Worm (Caenorhabditis elegans) whole organism, midembryonic: ENCODE measurements around the gene sms-1.

Experiments
- T22C8.4 ChIP-seq: fragments of 200-800 bp; sonication (Bioruptor generic); IDR thresholded peaks from 2 replicates; pipeline ENCODE4 v1.3.6; 2022; ENCODE audit warnings: missing genetic modification characterization, missing compliant biosample characterization
- cog-1 ChIP-seq: sonication (generic microtip); optimal IDR thresholded peaks from 2 replicates; lab custom pipeline; 2016; ENCODE audit warnings: missing genetic modification characterization, missing compliant biosample characterization
- flt-1 ChIP-seq: fragments of 200-800 bp; sonication (Bioruptor generic); IDR thresholded peaks from 2 replicates; pipeline ENCODE4 v1.3.6; 2022; ENCODE audit warnings: missing genetic modification characterization, missing compliant biosample characterization
- klf-2 ChIP-seq: fragments of 200-800 bp; sonication (Bioruptor generic); conservative IDR thresholded peaks from 2 replicates; pipeline ENCODE4 v1.3.6; 2022; ENCODE audit warnings: missing genetic modification reagents, missing genetic modification characterization, missing compliant biosample characterization
- med-1 ChIP-seq: sonication (generic microtip); optimal IDR thresholded peaks from 2 replicates; lab custom pipeline; 2017; ENCODE audit warnings: missing genetic modification characterization, mild to moderate bottlenecking, missing compliant biosample characterization, antibody characterized with exemption, missing genetic modification reagents; ENCODE audit not compliant: insufficient read depth
- ref-1 ChIP-seq: fragments of 200-800 bp; sonication (Bioruptor generic); conservative IDR thresholded peaks from 2 replicates; pipeline ENCODE4 v1.3.6; 2022; ENCODE audit warnings: missing genetic modification reagents, missing genetic modification characterization, missing compliant biosample characterization
- tab-1 ChIP-seq: fragments of 200-800 bp; sonication (Bioruptor generic); IDR thresholded peaks from 2 replicates; pipeline ENCODE4 v1.3.6; 2022; ENCODE audit warnings: missing genetic modification characterization, missing compliant biosample characterization
- ztf-23 ChIP-seq: fragments of 200-800 bp; sonication (Bioruptor generic); IDR thresholded peaks from 2 replicates; pipeline ENCODE4 v1.3.6; 2022; ENCODE audit warnings: missing genetic modification reagents, missing genetic modification characterization, missing compliant biosample characterization
- ztf-29 ChIP-seq: fragments of 200-800 bp; sonication (Bioruptor generic); IDR thresholded peaks from 2 replicates; pipeline ENCODE4 v1.3.6; 2022; ENCODE audit warnings: missing genetic modification reagents, missing genetic modification characterization, missing compliant biosample characterization

Gene sms-1

DNA sequence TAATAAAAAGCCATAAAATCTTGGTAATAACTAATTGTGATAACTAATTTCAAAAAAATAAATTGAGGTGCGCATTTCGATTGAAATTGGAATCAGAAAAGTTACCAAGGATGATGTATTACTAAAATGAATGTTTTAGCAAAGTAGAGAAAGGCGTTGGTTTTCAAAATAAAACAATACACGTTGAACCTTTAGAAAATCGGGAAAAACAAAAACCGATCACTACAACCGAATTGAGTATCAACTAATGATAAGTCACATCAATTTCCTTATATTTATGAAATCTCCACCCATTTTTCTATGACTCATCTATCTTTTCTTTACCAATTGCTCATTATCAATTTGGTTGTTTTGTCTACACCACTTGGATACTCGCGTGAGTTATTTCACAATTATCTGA is 2.4 kb upstream of the sms-1 start, which contains the start of gene H21P03.10:
Gene H21P03.10, plus strand, starts transcription at position 301 of the 400 bp plus-strand sequence.
- TF ChIP-seq med-1 (GFP tag; lab: Kevin White, UChicago), result no peak
- TF ChIP-seq ref-1, result no peak
- no peak for TF ChIP-seq tab-1 (GFP tag; lab: Robert Waterston, UW)
- TF ChIP-seq flt-1 (GFP tag; lab: Robert Waterston, UW), result no peak
- no peak for TF ChIP-seq ztf-29 (GFP tag; lab: Robert Waterston, UW)
- TF ChIP-seq T22C8.4 (GFP tag; lab: Robert Waterston, UW), result no peak
- TF ChIP-seq cog-1 (tag; lab: Kevin White, UChicago), result no peak
- no peak for TF ChIP-seq ztf-23 (GFP tag; lab: Robert Waterston, UW)
- TF ChIP-seq klf-2 (GFP tag; lab: Robert Waterston, UW), result no peak

- TF ChIP-seq flt-1 (GFP tag; lab: Robert Waterston, UW) (peak; percentile 82), ztf-29 (GFP tag; lab: Robert Waterston, UW) (peak; percentile 55; the same call in 1 of the 2 replicates), ref-1 (0 out of 2 replicates have a peak, but pooled peaks have one; percentile 18), tab-1 (GFP tag; lab: Robert Waterston, UW) (peak; percentile 56; the same call in 1 of the 2 replicates)
Measured at ce11 chrIV:11497312-11497711, 662 bp downstream of the sms-1 start.

ce11 chrIV:11494924-11495323 is 3.0 kb downstream of the sms-1 start:
- TF ChIP-seq med-1 (GFP tag; lab: Kevin White, UChicago) (no peak), ztf-23 (GFP tag; lab: Robert Waterston, UW) (0 out of 2 replicates have a peak, but pooled peaks have one; percentile 15)

DNA sequence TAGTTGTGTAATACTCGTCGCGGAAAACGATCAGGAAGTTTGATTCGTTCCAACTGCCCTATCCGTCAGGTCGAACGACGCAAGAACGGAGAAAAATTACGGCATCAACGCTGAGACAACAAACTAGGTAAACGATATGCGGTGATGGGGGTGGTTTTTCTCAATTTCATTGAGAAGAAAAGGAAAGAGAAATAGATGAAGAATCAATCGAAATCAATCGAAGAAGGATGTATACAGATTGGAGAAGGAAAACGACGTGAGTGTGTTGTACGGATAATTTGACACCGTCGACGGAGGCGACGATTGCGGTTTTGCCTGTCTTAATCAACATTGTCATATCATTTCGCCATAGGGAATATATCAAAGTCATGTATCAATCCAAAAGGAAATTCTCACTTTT is 4.1 kb downstream of the sms-1 start:
- TF ChIP-seq med-1 (GFP tag; lab: Kevin White, UChicago) (no peak), ztf-23 (GFP tag; lab: Robert Waterston, UW) (no peak), ref-1 (no peak), cog-1 (tag; lab: Kevin White, UChicago) (no peak), klf-2 (GFP tag; lab: Robert Waterston, UW) (no peak), ztf-29 (GFP tag; lab: Robert Waterston, UW) (no peak), T22C8.4 (GFP tag; lab: Robert Waterston, UW) (no peak), tab-1 (GFP tag; lab: Robert Waterston, UW) (no peak), flt-1 (GFP tag; lab: Robert Waterston, UW) (no peak)

DNA sequence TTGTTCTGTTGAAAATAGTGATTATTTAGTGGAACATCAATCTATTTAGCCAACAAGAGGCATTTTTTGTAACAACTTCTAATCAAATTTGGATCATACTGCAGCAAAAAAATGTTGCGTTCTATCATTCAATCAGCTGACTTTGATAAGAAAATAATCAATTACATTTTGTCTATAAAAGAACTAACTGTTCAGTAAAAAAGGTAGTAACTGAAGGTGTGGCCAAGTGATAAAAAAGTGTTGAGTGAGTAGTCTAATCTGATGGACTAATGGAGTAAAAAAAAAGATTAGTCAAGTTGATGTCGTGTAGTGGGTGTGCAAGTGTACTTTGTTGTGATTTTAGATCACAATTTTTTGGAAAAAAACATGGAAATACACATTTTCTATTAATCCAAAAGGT is 5.6 kb downstream of the sms-1 start:
- TF ChIP-seq tab-1 (GFP tag; lab: Robert Waterston, UW) (no peak), T22C8.4 (GFP tag; lab: Robert Waterston, UW) (no peak), ref-1 (no peak), klf-2 (GFP tag; lab: Robert Waterston, UW) (no peak), ztf-23 (GFP tag; lab: Robert Waterston, UW) (no peak), cog-1 (tag; lab: Kevin White, UChicago) (no peak), ztf-29 (GFP tag; lab: Robert Waterston, UW) (no peak), flt-1 (GFP tag; lab: Robert Waterston, UW) (no peak), med-1 (GFP tag; lab: Kevin White, UChicago) (no peak)

ce11 chrIV:11491422-11491821 is 6.6 kb downstream of the sms-1 start:
- TF ChIP-seq cog-1 (tag; lab: Kevin White, UChicago) (no peak), ztf-23 (GFP tag; lab: Robert Waterston, UW) (no peak)

DNA sequence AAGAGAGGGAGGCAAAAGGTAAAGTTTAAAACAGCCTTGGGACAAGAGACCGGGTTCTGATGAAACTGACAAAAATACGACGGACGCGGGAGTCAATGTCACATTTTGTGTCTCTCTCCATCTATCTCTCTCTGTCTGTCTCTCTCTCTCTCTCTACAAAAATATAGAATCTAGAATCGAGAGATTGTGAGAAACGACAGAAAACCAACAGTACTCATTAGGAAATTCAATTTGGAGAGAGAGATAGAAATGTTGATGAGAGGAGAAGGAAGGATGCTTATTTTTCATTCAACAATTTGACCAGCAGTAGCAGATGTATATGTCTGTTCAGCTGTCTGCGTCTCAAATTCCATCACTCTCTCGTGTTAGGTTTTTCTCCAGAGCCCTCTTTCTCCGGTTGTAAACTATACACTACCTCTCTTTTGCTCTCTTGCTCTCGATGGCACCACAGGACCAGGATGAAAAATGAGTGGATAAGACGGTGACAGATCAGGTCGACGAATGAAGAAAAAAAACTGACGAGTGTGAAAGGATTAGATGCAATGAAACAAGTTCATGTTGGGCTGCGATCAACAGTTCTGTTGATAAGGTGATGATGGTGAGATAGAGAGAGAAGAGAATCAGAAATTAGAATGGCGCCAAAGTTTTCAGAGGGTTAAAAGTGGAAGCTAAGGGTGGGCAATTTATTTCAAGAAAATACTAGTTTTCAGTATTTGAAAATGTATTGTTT is 8.2 kb downstream of the sms-1 start:
- TF ChIP-seq ztf-29 (GFP tag; lab: Robert Waterston, UW), result no peak
- TF ChIP-seq tab-1 (GFP tag; lab: Robert Waterston, UW), result no peak
- TF ChIP-seq cog-1 (tag; lab: Kevin White, UChicago), result no peak
- TF ChIP-seq ref-1, result no peak
- TF ChIP-seq T22C8.4 (GFP tag; lab: Robert Waterston, UW), result no peak
- TF ChIP-seq flt-1 (GFP tag; lab: Robert Waterston, UW), result no peak
- no peak for TF ChIP-seq klf-2 (GFP tag; lab: Robert Waterston, UW)

DNA sequence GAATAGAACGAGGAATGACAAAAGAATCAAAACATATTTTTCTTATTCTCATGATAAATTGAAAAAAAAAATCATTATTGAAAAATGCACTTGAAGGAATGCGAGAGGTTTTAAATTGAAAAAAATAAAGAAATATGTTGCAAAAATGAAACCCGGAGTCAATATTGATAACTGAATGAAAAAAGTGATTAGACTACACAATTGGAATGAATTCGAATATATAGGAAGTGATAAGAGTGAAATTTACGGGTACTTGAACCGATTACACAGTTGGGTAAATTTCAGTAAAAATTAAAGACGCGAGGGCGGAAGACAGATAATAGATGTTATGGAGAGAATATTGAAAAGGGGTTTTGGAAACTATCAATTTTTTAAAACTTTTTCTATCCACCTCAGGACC is 8.9 kb downstream of the sms-1 start:
- TF ChIP-seq cog-1 (tag; lab: Kevin White, UChicago), result no peak
- no peak for TF ChIP-seq klf-2 (GFP tag; lab: Robert Waterston, UW)
- TF ChIP-seq med-1 (GFP tag; lab: Kevin White, UChicago), result no peak
- no peak for TF ChIP-seq flt-1 (GFP tag; lab: Robert Waterston, UW)
- no peak for TF ChIP-seq ztf-29 (GFP tag; lab: Robert Waterston, UW)
- TF ChIP-seq tab-1 (GFP tag; lab: Robert Waterston, UW), result no peak
- no peak for TF ChIP-seq T22C8.4 (GFP tag; lab: Robert Waterston, UW)
- no peak for TF ChIP-seq ref-1
- no peak for TF ChIP-seq ztf-23 (GFP tag; lab: Robert Waterston, UW)

DNA sequence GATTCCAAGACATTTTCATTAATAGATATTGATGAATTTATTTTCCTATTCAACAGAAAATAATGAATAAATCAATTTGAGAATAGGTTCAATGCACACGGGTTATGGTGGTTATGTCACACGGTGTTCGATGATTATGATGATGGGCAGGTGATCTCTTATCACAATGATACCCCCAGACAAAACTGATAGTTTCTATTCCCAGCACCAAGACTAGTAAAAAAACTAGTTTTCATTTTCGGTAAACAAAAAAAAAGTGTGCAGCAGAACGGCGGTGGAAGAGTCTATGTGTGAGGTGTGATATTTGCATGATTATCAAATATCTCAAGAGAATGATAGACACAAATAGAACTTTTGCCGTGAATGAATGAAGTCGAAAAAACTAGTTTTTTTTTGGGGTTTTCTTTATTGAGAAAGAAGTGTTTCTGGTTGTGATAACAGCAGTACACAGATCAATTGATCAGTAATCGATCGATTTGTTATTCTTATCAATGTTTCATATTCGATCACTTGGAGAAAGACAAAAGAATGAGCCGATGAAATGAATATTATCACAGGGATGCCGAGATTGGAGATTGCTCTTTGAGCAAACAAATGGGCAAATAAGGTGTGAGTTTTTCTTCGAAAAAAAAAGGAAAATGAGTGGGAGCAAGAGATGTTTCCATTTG is 10.0 kb downstream of the sms-1 start:
- TF ChIP-seq ztf-29 (GFP tag; lab: Robert Waterston, UW) (no peak), med-1 (GFP tag; lab: Kevin White, UChicago) (no peak), ztf-23 (GFP tag; lab: Robert Waterston, UW) (no peak), flt-1 (GFP tag; lab: Robert Waterston, UW) (no peak), cog-1 (tag; lab: Kevin White, UChicago) (no peak)
